Worm (Caenorhabditis elegans): ENCODE data around the gene cest-9.2.

cest-9.2 gene

DNA sequence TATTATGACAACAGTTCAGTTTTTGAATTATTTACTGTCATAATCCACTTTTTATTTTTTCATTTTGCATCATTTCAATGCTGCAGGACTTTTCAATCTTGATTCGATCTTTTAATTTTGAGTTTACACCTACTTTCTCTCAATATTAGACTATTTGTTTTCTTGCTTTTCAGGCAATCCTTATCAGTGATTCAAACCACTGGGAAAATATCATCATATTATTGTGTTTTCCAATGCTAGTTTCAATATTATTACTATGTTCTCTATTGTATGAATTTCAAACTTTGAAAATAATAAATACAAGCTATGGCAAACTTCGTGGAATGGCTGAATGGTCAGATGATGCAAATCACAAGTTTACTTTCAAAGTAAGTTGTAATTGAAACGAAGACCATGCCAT lies 2.4 kb upstream of the cest-9.2 start, which contains the start of gene cest-8:
Gene cest-8 (plus strand): TSS at position 184 of the 400 bp plus-strand sequence.
- TF ChIP-seq flt-1 (GFP tag; IDR thresholded peaks at IDR 0.05) (no peak), ref-1 (GFP tag; conservative IDR thresholded peaks at IDR 0.05) (no peak)

DNA sequence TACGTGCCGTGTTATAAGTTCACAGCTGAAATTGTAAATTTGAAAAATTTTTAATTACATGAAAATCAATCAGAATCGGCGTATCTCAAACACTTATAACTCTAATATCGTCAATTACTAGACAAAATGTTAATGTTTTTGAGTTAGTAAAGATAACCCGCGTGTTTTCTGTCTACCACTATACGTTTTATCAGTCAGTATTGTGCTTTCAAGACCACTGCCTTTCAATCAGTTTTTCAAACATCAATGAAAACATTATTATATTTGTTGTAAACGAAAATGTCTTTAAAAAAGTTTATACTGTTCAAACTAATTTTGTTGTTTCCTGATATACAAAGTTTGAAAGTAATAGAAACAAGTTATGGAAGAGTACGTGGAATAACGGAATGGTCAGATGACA lies 806 bp downstream of the cest-9.2 start:
- TF ChIP-seq ztf-29 (GFP tag; IDR thresholded peaks at IDR 0.05), result no peak
- TF ChIP-seq klf-2 (GFP tag; conservative IDR thresholded peaks at IDR 0.05), result no peak
- no peak for TF ChIP-seq ref-1 (GFP tag; conservative IDR thresholded peaks at IDR 0.05)
- TF ChIP-seq tab-1 (GFP tag; IDR thresholded peaks at IDR 0.05), result no peak
- TF ChIP-seq T22C8.4 (GFP tag; IDR thresholded peaks at IDR 0.05), result no peak
- TF ChIP-seq cog-1 (tag; optimal IDR thresholded peaks at IDR 0.05), result no peak
- no peak for TF ChIP-seq ztf-23 (GFP tag; IDR thresholded peaks at IDR 0.05)
- TF ChIP-seq med-1 (GFP tag; optimal IDR thresholded peaks at IDR 0.05; ENCODE audit: insufficient read depth), result no peak
- TF ChIP-seq flt-1 (GFP tag; IDR thresholded peaks at IDR 0.05), result no peak

DNA sequence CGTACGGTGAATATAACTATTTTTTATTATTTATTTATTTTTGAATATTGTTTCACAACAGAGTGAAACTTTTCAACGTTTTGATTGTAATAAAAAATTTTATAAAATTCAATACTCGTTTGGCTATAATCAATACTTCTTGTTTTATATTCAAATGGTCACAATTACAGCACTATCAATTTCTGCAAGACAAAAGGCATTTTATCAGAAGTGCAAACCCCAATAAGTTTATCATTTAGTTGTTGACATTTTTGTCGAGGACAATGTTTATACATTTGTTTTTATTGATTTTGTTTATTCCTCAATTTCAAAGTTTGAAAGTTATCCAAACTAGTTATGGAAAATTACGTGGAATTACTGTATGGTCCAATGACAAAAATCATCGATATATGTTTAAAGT lies 4.1 kb downstream of the cest-9.2 start, which contains the start of gene cest-9.1:
Gene cest-9.1 (plus strand): TSS at position 213 of the 400 bp plus-strand sequence.
- TF ChIP-seq med-1 (GFP tag; optimal IDR thresholded peaks at IDR 0.05; ENCODE audit: insufficient read depth) (no peak), ztf-23 (GFP tag; IDR thresholded peaks at IDR 0.05) (no peak), cog-1 (tag; optimal IDR thresholded peaks at IDR 0.05) (no peak), flt-1 (GFP tag; IDR thresholded peaks at IDR 0.05) (no peak), ztf-29 (GFP tag; IDR thresholded peaks at IDR 0.05) (no peak), T22C8.4 (GFP tag; IDR thresholded peaks at IDR 0.05) (no peak), tab-1 (GFP tag; IDR thresholded peaks at IDR 0.05) (no peak), ref-1 (GFP tag; conservative IDR thresholded peaks at IDR 0.05) (no peak), klf-2 (GFP tag; conservative IDR thresholded peaks at IDR 0.05) (no peak)

DNA sequence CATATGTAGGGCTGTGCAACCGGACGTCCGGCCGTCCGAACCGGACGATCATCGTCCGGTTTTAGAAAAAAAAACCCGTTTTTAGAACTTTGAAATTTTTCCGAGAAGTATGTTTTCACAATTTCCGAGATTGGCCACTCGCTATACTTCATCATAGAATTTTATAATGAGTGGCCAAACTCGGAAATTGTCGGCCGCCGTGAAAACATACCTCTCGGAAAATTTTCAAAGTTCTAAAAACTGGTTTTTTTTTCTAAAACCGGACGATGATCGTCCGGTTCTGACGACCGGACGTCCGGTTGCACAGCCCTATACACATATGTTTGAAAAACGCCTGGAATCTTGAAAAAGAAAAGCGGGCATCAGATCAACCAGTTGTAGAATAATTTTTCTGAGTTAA lies 5.2 kb downstream of the cest-9.2 start:
- no peak for TF ChIP-seq tab-1 (GFP tag; IDR thresholded peaks at IDR 0.05)
- TF ChIP-seq ztf-29 (GFP tag; IDR thresholded peaks at IDR 0.05), result no peak
- TF ChIP-seq ref-1 (GFP tag; conservative IDR thresholded peaks at IDR 0.05), result no peak
- TF ChIP-seq cog-1 (tag; optimal IDR thresholded peaks at IDR 0.05), result no peak
- TF ChIP-seq med-1 (GFP tag; optimal IDR thresholded peaks at IDR 0.05; ENCODE audit: insufficient read depth), result no peak
- TF ChIP-seq T22C8.4 (GFP tag; IDR thresholded peaks at IDR 0.05), result no peak
- TF ChIP-seq flt-1 (GFP tag; IDR thresholded peaks at IDR 0.05), result no peak
- no peak for TF ChIP-seq klf-2 (GFP tag; conservative IDR thresholded peaks at IDR 0.05)
- TF ChIP-seq ztf-23 (GFP tag; IDR thresholded peaks at IDR 0.05), result no peak

DNA sequence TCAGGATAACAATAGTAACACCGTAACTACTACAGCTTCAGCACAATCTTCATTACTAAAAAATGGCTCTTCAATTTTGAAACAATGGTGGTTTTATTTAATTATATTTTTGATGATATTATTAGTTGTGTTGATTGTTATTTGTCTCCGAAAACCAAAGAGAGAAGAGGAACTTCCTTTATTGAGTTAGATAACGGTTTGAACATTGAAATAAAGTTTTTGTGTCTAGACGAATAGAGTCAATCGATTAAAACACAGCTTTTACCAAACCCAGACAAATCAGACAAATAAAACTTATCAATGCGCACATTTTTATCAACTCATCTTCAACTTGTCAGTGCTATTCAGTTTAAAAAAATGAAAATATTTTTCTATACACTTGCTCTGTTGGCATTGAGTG lies 7.7 kb downstream of the cest-9.2 start, which contains the start of gene cest-7:
Gene cest-7 (plus strand): TSS at position 301 of the 400 bp plus-strand sequence.
- TF ChIP-seq ref-1 (GFP tag; conservative IDR thresholded peaks at IDR 0.05), result no peak
- no peak for TF ChIP-seq klf-2 (GFP tag; conservative IDR thresholded peaks at IDR 0.05)
- no peak for TF ChIP-seq ztf-23 (GFP tag; IDR thresholded peaks at IDR 0.05)
- no peak for TF ChIP-seq cog-1 (tag; optimal IDR thresholded peaks at IDR 0.05)
- no peak for TF ChIP-seq tab-1 (GFP tag; IDR thresholded peaks at IDR 0.05)
- TF ChIP-seq med-1 (GFP tag; optimal IDR thresholded peaks at IDR 0.05; ENCODE audit: insufficient read depth), result no peak
- no peak for TF ChIP-seq ztf-29 (GFP tag; IDR thresholded peaks at IDR 0.05)
- TF ChIP-seq T22C8.4 (GFP tag; IDR thresholded peaks at IDR 0.05), result no peak
- TF ChIP-seq flt-1 (GFP tag; IDR thresholded peaks at IDR 0.05), result no peak

DNA sequence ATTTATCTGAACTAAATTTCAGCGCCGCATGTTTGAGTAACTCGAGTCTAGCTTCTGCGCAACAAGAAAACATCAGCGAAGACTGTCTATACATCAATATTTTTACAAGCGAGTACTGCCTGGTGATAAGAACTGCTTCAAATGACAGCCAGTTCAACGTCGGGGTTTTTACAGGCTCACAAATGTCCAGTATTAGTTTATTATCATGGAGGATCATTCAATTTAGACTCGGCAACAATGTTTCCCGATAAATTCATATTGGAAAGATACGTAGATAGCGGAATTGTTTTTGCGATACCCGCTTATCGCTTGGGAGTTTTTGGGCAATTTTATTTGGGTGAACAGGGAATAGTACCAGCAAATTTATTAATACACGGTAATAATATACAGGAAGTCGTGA lies 8.4 kb downstream of the cest-9.2 start:
- TF ChIP-seq ref-1 (GFP tag; conservative IDR thresholded peaks at IDR 0.05), result no peak
- TF ChIP-seq ztf-29 (GFP tag; IDR thresholded peaks at IDR 0.05), result no peak
- TF ChIP-seq klf-2 (GFP tag; conservative IDR thresholded peaks at IDR 0.05), result no peak
- no peak for TF ChIP-seq tab-1 (GFP tag; IDR thresholded peaks at IDR 0.05)
- TF ChIP-seq flt-1 (GFP tag; IDR thresholded peaks at IDR 0.05), result no peak

DNA sequence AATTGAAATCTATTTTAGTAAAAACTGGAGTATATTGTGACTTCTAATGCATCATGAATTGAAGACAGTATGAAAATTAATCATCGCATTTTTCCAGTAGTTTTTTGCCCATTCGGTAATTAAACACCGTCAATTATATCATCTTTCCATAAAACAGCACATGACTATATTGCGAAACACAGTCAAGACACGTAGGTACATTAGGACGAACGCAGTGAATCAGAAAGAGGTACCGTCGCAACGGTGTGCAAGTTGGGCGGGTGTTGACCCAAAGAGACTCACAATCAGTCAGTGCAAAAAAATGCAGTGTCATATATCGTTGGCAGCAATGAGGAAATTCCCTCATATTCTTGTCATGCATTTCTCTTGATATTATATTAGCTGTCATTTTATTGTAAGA lies 12.5 kb downstream of the cest-9.2 start:
- TF ChIP-seq flt-1 (GFP tag; IDR thresholded peaks at IDR 0.05), result no peak
- no peak for TF ChIP-seq klf-2 (GFP tag; conservative IDR thresholded peaks at IDR 0.05)
- no peak for TF ChIP-seq tab-1 (GFP tag; IDR thresholded peaks at IDR 0.05)
- TF ChIP-seq T22C8.4 (GFP tag; IDR thresholded peaks at IDR 0.05), result no peak
- TF ChIP-seq ztf-29 (GFP tag; IDR thresholded peaks at IDR 0.05), result no peak
- TF ChIP-seq ref-1 (GFP tag; conservative IDR thresholded peaks at IDR 0.05), result no peak
- no peak for TF ChIP-seq cog-1 (tag; optimal IDR thresholded peaks at IDR 0.05)
- no peak for TF ChIP-seq med-1 (GFP tag; optimal IDR thresholded peaks at IDR 0.05; ENCODE audit: insufficient read depth)
- TF ChIP-seq ztf-23 (GFP tag; IDR thresholded peaks at IDR 0.05), result no peak

DNA sequence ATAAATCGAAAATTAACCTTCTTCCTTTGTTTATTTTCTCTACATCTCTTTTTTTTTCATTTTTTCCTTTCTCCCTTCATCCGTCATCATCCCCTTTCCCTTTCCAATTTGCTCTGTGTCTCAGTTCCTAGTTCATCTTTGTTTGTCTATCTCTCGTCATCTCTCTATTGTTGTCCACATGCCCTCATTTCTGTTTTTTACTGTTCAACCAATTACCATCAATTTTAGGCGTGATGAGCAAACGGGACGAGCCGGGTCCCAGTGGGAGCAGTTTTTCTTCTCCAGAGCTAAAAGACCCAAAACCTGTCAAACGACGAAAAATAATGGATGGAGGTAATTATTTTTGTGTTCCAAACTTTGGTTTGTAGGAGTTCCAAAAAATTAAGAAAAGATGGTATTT lies 13.5 kb downstream of the cest-9.2 start, which contains the start of gene C23H4.6:
Gene C23H4.6 (plus strand): TSS at position 219 of the 400 bp plus-strand sequence.
- TF ChIP-seq ref-1 (GFP tag; conservative IDR thresholded peaks at IDR 0.05) (no peak), klf-2 (GFP tag; conservative IDR thresholded peaks at IDR 0.05) (no peak), ztf-23 (GFP tag; IDR thresholded peaks at IDR 0.05) (no peak), tab-1 (GFP tag; IDR thresholded peaks at IDR 0.05) (no peak), T22C8.4 (GFP tag; IDR thresholded peaks at IDR 0.05) (no peak), cog-1 (tag; optimal IDR thresholded peaks at IDR 0.05) (no peak), flt-1 (GFP tag; IDR thresholded peaks at IDR 0.05) (no peak), ztf-29 (GFP tag; IDR thresholded peaks at IDR 0.05) (no peak), med-1 (GFP tag; optimal IDR thresholded peaks at IDR 0.05; ENCODE audit: insufficient read depth) (no peak)

DNA sequence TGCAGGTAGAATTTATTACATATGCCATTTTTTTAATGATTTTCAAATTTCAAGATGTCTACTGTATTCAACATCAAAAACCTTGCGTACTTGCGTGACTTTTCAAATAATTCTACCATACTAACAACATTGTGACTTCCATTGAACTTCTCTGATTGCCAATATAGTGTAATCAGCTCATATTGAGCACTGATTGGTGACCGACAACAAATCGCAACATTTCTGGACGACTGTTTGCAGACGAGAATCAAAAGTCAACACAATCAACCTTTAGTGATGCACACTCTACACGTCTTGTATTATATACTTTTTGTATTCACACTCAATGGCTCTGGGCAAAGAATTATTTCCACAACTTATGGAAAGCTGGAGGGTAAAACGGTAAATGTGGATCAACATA lies 19.5 kb downstream of the cest-9.2 start, which contains the start of gene cest-3:
Gene cest-3 (plus strand): TSS at position 190 of the 400 bp plus-strand sequence.
- TF ChIP-seq ref-1 (GFP tag; conservative IDR thresholded peaks at IDR 0.05), result no peak

DNA sequence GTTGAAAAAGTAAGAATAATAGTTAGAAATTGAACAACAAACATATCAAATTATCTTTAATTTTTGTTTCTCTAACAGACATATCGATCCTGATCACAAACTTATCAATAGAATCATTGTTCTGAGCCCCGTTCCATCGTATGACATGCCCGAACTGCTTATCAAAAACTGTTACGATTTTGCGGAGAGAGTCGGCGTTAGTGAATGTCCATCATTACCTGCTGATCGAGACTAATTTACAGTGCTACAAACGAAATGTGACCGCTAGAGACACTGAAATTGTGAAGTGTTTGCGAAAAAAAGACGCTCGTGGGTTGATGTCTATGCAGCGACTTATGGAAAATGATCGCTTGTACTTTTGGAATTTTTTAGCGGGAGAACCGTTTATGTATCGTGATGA lies 21.0 kb downstream of the cest-9.2 start:
- TF ChIP-seq klf-2 (GFP tag; conservative IDR thresholded peaks at IDR 0.05) (no peak), cog-1 (tag; optimal IDR thresholded peaks at IDR 0.05) (no peak)

DNA sequence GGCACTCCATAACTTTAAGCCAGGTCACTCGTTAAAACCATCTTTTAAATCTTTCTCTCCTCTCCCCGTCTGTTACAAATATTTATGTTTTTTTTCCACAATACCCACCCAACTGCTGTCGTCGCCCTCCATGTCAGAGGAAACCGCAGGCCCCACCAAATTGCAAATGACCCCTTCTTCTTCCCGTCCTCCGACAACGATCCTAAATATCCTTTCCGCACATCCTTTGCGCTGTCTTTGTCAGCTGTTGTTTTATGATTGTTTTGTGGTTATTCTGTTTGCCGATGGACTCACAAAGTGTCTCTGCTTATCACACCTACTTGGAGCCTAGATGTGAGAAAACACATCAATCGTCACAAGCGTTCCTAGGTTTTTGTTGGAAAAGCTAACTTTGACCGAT lies 26.2 kb downstream of the cest-9.2 start:
- TF ChIP-seq ztf-23 (GFP tag; IDR thresholded peaks at IDR 0.05) (no peak), cog-1 (tag; optimal IDR thresholded peaks at IDR 0.05) (no peak), T22C8.4 (GFP tag; IDR thresholded peaks at IDR 0.05) (no peak), ref-1 (GFP tag; conservative IDR thresholded peaks at IDR 0.05) (no peak), ztf-29 (GFP tag; IDR thresholded peaks at IDR 0.05) (no peak), tab-1 (GFP tag; IDR thresholded peaks at IDR 0.05) (no peak), flt-1 (GFP tag; IDR thresholded peaks at IDR 0.05) (no peak), klf-2 (GFP tag; conservative IDR thresholded peaks at IDR 0.05) (no peak), med-1 (GFP tag; optimal IDR thresholded peaks at IDR 0.05; ENCODE audit: insufficient read depth) (no peak)

Data from whole organism, midembryonic.